Fruit fly (Drosophila melanogaster) whole organism: Measurements from ENCODE around the gene CG3726.

ENCODE experiments used
- EcR ChIP-seq, 2 experiments: fragments of >200 bp; optimal IDR thresholded peaks; 2 replicates each; lab custom pipeline; 2017; ENCODE audit warnings: missing biosample characterization in 2 of 2, missing genetic modification characterization in 2 of 2, missing genetic modification reagents in 2 of 2
- pan ChIP-seq: fragments of >200 bp; optimal IDR thresholded peaks from 2 replicates; lab custom pipeline; 2017

- TF ChIP-seq pan (lab: Kevin White, UChicago) (no peak), EcR (GFP tag; optimal IDR thresholded peaks at IDR 0.05; lab: Kevin White, UChicago) (no peak)
Measured at dm6 chrX:5987362-5987761, 70.5 kb downstream of the CG3726 start.
